Worm (Caenorhabditis elegans) whole organism, young adult: ENCODE data around the gene F20E11.17.

ENCODE experiments used
- B0019.2 ChIP-seq: fragments of 200-800 bp; sonication (Bioruptor generic); conservative IDR thresholded peaks from 2 replicates; pipeline ENCODE4 v1.3.6; 2022; ENCODE audit warnings: missing genetic modification reagents, missing genetic modification characterization, missing compliant biosample characterization
- B0261.1 ChIP-seq: sonication (generic microtip); optimal IDR thresholded peaks from 2 replicates; lab custom pipeline; 2016; ENCODE audit warnings: mild to moderate bottlenecking, missing genetic modification characterization, moderate library complexity, missing compliant biosample characterization
- D2030.7 ChIP-seq: fragments of 200-800 bp; sonication (Bioruptor generic); IDR thresholded peaks from 2 replicates; pipeline ENCODE4 v1.3.6; 2022; ENCODE audit warnings: missing genetic modification reagents, missing genetic modification characterization, missing compliant biosample characterization
- Y56A3A.18 ChIP-seq: fragments of 200-800 bp; sonication (Bioruptor generic); IDR thresholded peaks from 2 replicates; pipeline ENCODE4 v1.3.6; 2022; ENCODE audit warnings: missing genetic modification reagents, missing genetic modification characterization, missing compliant biosample characterization
- attf-6 ChIP-seq: fragments of 200-800 bp; sonication (Bioruptor generic); IDR thresholded peaks from 2 replicates; pipeline ENCODE4 v1.3.6; 2022; ENCODE audit warnings: missing genetic modification reagents, missing genetic modification characterization, missing compliant biosample characterization
- ceh-58 ChIP-seq: fragments of 200-800 bp; sonication (Bioruptor generic); IDR thresholded peaks from 2 replicates; pipeline ENCODE4 v1.3.6; 2022; ENCODE audit warnings: missing genetic modification characterization, missing compliant biosample characterization
- dox-1 ChIP-seq: fragments of 200-800 bp; sonication (Bioruptor generic); IDR thresholded peaks from 2 replicates; pipeline ENCODE4 v1.3.6; 2022; ENCODE audit warnings: missing genetic modification reagents, missing genetic modification characterization, missing compliant biosample characterization
- him-1 ChIP-seq: sonication (generic microtip); optimal IDR thresholded peaks from 2 replicates; lab custom pipeline; 2016; ENCODE audit warnings: missing genotype, missing genetic modification reagents, missing genetic modification characterization, missing compliant biosample characterization
- hmg-1.2 ChIP-seq: fragments of 200-800 bp; sonication (Bioruptor generic); IDR thresholded peaks from 2 replicates; pipeline ENCODE4 v1.3.6; 2022; ENCODE audit warnings: missing genetic modification reagents, missing genetic modification characterization, missing compliant biosample characterization
- hsf-1 ChIP-seq: fragments of 200-800 bp; sonication (Bioruptor generic); IDR thresholded peaks from 2 replicates; pipeline ENCODE4 v1.3.6; 2022; ENCODE audit warnings: missing genetic modification reagents, missing genetic modification characterization, missing compliant biosample characterization
- lin-26 ChIP-seq: fragments of 200-800 bp; sonication (Bioruptor generic); IDR thresholded peaks from 2 replicates; pipeline ENCODE4 v1.3.6; 2022; ENCODE audit warnings: missing genetic modification reagents, missing genetic modification characterization, missing compliant biosample characterization
- madf-3 ChIP-seq: fragments of 200-800 bp; sonication (Bioruptor generic); IDR thresholded peaks from 2 replicates; pipeline ENCODE4 v1.3.6; 2022; ENCODE audit warnings: missing genetic modification reagents, missing genetic modification characterization, missing compliant biosample characterization
- nfya-2 ChIP-seq: fragments of 200-800 bp; sonication (Bioruptor generic); IDR thresholded peaks from 2 replicates; pipeline ENCODE4 v1.3.6; 2022; ENCODE audit warnings: missing genetic modification reagents, missing genetic modification characterization, missing compliant biosample characterization
- pbrm-1 ChIP-seq: fragments of 200-800 bp; sonication (Bioruptor generic); IDR thresholded peaks from 2 replicates; pipeline ENCODE4 v1.3.6; 2022; ENCODE audit warnings: missing genetic modification reagents, missing genetic modification characterization, missing compliant biosample characterization
- rcor-1 ChIP-seq: fragments of 200-800 bp; sonication (Bioruptor generic); IDR thresholded peaks from 2 replicates; pipeline ENCODE4 v1.3.6; 2022; ENCODE audit warnings: missing genetic modification reagents, missing genetic modification characterization, missing compliant biosample characterization
- rpc-1 ChIP-seq, 2 experiments: fragments of 150-350 bp in 1 of 2; sonication (generic microtip) in 1 of 2; optimal IDR thresholded peaks; 2 replicates each; lab custom pipeline; 2014 to 2018; ENCODE audit warnings: missing biosample characterization in 1 of 2, missing genetic modification characterization in 1 of 2, missing genetic modification reagents in 1 of 2, missing genotype in 1 of 2
- sea-2 ChIP-seq: fragments of 200-800 bp; sonication (Bioruptor generic); IDR thresholded peaks from 2 replicates; pipeline ENCODE4 v1.3.6; 2022; ENCODE audit warnings: missing genetic modification characterization, missing compliant biosample characterization
- snpc-1.1 ChIP-seq: sonication (generic microtip); optimal IDR thresholded peaks from 2 replicates; lab custom pipeline; 2017; ENCODE audit warnings: missing genetic modification characterization, mild to moderate bottlenecking, missing compliant biosample characterization, antibody characterized with exemption, moderate library complexity, missing genotype, missing genetic modification reagents; ENCODE audit not compliant: insufficient read depth
- snpc-3.4 ChIP-seq: sonication (generic microtip); optimal IDR thresholded peaks from 2 replicates; lab custom pipeline; 2017; ENCODE audit warnings: missing genetic modification characterization, mild to moderate bottlenecking, missing compliant biosample characterization, antibody characterized with exemption, moderate library complexity, missing genotype, missing genetic modification reagents
- snpc-4 ChIP-seq, 5 experiments: fragments of 150-350 bp in 1 of 5; sonication (generic microtip) in 4 of 5; optimal IDR thresholded peaks; 2 replicates each; lab custom pipeline; 2014 to 2018; ENCODE audit warnings: missing genetic modification characterization in 5 of 5, missing biosample characterization in 3 of 5, antibody characterized with exemption in 2 of 5, mild to moderate bottlenecking in 2 of 5, missing compliant biosample characterization in 2 of 5, missing genotype in 2 of 5, moderate library complexity in 2 of 5, missing genetic modification reagents in 1 of 5
- tbp1 ChIP-seq: fragments of 200-800 bp; sonication (Bioruptor generic); optimal IDR thresholded peaks from 2 replicates; lab custom pipeline; 2018; ENCODE audit warnings: mild to moderate bottlenecking, missing genetic modification characterization, missing compliant biosample characterization

The F20E11.17 gene

DNA sequence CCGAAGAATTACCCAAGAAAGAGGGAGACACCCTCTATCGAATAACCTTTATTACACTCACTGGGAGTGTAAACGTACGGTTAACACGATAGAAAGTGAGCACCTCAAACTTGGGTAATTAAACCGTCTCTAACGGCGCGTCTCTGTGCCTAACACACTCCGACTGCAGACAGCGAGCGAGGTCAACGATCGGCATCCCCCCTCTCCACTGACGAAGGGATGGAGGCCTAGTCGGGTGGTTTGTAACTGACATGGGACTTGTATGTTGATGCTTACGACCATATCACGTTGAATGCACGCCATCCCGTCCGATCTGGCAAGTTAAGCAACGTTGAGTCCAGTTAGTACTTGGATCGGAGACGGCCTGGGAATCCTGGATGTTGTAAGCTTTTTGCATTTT lies 40.5 kb downstream of the F20E11.17 start:
- TF ChIP-seq sea-2 (0 out of 2 replicates have a peak, but pooled peaks have one; percentile 53), attf-6 (peak; percentile 96), him-1 (tag; lab: Kevin White, UChicago) (peak; percentile 33), madf-3 (GFP tag; lab: Robert Waterston, UW) (0 out of 2 replicates have a peak, but pooled peaks have one; percentile 27), ceh-58 (GFP tag; lab: Robert Waterston, UW) (0 out of 2 replicates have a peak, but pooled peaks have one; percentile 30), rcor-1 (GFP tag; lab: Robert Waterston, UW) (peak; percentile 22; the same call in 1 of the 2 replicates), snpc-4 (GFP tag; optimal IDR thresholded peaks at IDR 0.05; lab: Kevin White, UChicago) (peak; percentile 87), snpc-4 (tag; optimal IDR thresholded peaks at IDR 0.05; lab: Kevin White, UChicago) (peak; percentile 57 to 97 (median 86)), snpc-3.4 (tag; lab: Kevin White, UChicago) (peak; percentile 82), hmg-1.2 (peak; percentile 79), pbrm-1 (peak; percentile 94), D2030.7 (GFP tag; lab: Robert Waterston, UW) (peak; percentile 66; the same call in 1 of the 2 replicates), lin-26 (GFP tag; lab: Robert Waterston, UW) (peak; percentile 39), tbp1 (GFP tag; lab: Kevin White, UChicago) (peak; percentile 84), dox-1 (GFP tag; lab: Robert Waterston, UW) (peak; percentile 33; the same call in 1 of the 2 replicates), rpc-1 (optimal IDR thresholded peaks at IDR 0.05; lab: Kevin White, UChicago) (peak; percentile 47), rpc-1 (tag; optimal IDR thresholded peaks at IDR 0.05; lab: Kevin White, UChicago) (peak; percentile 81), B0261.1 (tag; lab: Kevin White, UChicago) (peak; percentile 60), snpc-1.1 (tag; lab: Kevin White, UChicago) (peak; percentile 92), Y56A3A.18 (GFP tag; lab: Robert Waterston, UW) (peak; percentile 58; the same call in 1 of the 2 replicates), nfya-2 (GFP tag; lab: Robert Waterston, UW) (0 out of 2 replicates have a peak, but pooled peaks have one; percentile 33)

ce11 chrV:17420753-17421152 lies 48.3 kb downstream of the F20E11.17 start:
- TF ChIP-seq dox-1 (GFP tag; lab: Robert Waterston, UW) (peak; percentile 47), B0019.2 (GFP tag; lab: Robert Waterston, UW) (0 out of 2 replicates have a peak, but pooled peaks have one; percentile 13), hsf-1 (peak; percentile 94)
